Worm (Caenorhabditis elegans): ENCODE measurements around the gene irld-9.

ce11 chrII:1784799-1785198 lies 46.1 kb upstream of the irld-9 start, which contains the start of gene C08F1.11:
- TF ChIP-seq him-1 (tag; optimal IDR thresholded peaks at IDR 0.05) = no peak
- no peak for TF ChIP-seq dao-5 (tag; optimal IDR thresholded peaks at IDR 0.05)
- no peak for TF ChIP-seq W03F9.2 (tag; optimal IDR thresholded peaks at IDR 0.05)

All from whole organism, L4/young adult.